Fruit fly (Drosophila melanogaster) whole organism, prepupa: ENCODE data around the gene dgt2.

ENCODE experiments used
- Blimp-1 ChIP-seq: fragments of 200-800 bp; sonication (Bioruptor generic); optimal IDR thresholded peaks from 3 replicates; lab custom pipeline; 2017; ENCODE audit warnings: missing biosample characterization, missing genetic modification characterization, mild to moderate bottlenecking, moderate library complexity, missing genetic modification reagents
- CG10631 ChIP-seq: fragments of 200-800 bp; sonication (Bioruptor generic); optimal IDR thresholded peaks from 2 replicates; lab custom pipeline; 2016; ENCODE audit warnings: missing biosample characterization, missing genetic modification characterization
- CG10669 ChIP-seq: fragments of 200-800 bp; sonication (Bioruptor generic); optimal IDR thresholded peaks from 3 replicates; lab custom pipeline; 2018; ENCODE audit warnings: missing biosample characterization, mild to moderate bottlenecking, missing genetic modification characterization, moderate library complexity
- CG11762 ChIP-seq: fragments of 200-800 bp; sonication (Bioruptor generic); optimal IDR thresholded peaks from 3 replicates; lab custom pipeline; 2016; ENCODE audit warnings: missing biosample characterization, missing genetic modification characterization; ENCODE audit not compliant: insufficient read depth
- CG11902 ChIP-seq: fragments of 200-800 bp; sonication (Bioruptor generic); optimal IDR thresholded peaks from 3 replicates; lab custom pipeline; 2016; ENCODE audit warnings: missing biosample characterization, missing genetic modification characterization
- CG15336 ChIP-seq: fragments of 200-800 bp; sonication (Bioruptor generic); IDR thresholded peaks from 2 replicates; pipeline ENCODE4 v1.3.6; 2022; ENCODE audit warnings: missing biosample characterization, missing genetic modification characterization
- CG1621 ChIP-seq: fragments of 200-800 bp; sonication (Bioruptor generic); optimal IDR thresholded peaks from 3 replicates; lab custom pipeline; 2018; ENCODE audit warnings: missing biosample characterization, mild to moderate bottlenecking, missing genetic modification characterization
- CG3032 ChIP-seq: fragments of 200-800 bp; optimal IDR thresholded peaks from 2 replicates; lab custom pipeline; 2019; ENCODE audit warnings: missing biosample characterization, mild to moderate bottlenecking, missing genetic modification characterization, moderate library complexity
- CG31627 ChIP-seq: fragments of 200-800 bp; sonication (Bioruptor generic); optimal IDR thresholded peaks from 3 replicates; lab custom pipeline; 2016; ENCODE audit warnings: missing biosample characterization, missing genetic modification characterization
- CG3919 ChIP-seq: fragments of 200-800 bp; sonication (Bioruptor generic); optimal IDR thresholded peaks from 3 replicates; lab custom pipeline; 2016; ENCODE audit warnings: missing biosample characterization, missing genetic modification characterization
- CG6163 ChIP-seq: fragments of 200-800 bp; sonication (Bioruptor generic); IDR thresholded peaks from 3 replicates; pipeline ENCODE4 v1.3.6; 2022; ENCODE audit warnings: missing biosample characterization, missing genetic modification characterization
- CG6276 ChIP-seq: fragments of 200-800 bp; sonication (Bioruptor generic); optimal IDR thresholded peaks from 2 replicates; lab custom pipeline; 2017; ENCODE audit warnings: missing biosample characterization, mild to moderate bottlenecking, missing genetic modification characterization
- CG6792 ChIP-seq: fragments of 200-800 bp; sonication (Bioruptor generic); optimal IDR thresholded peaks from 3 replicates; lab custom pipeline; 2016; ENCODE audit warnings: missing biosample characterization, missing genetic modification characterization
- CG6808 ChIP-seq: fragments of 200-800 bp; sonication (Bioruptor generic); optimal IDR thresholded peaks from 3 replicates; lab custom pipeline; 2017; ENCODE audit warnings: missing biosample characterization, missing genetic modification characterization, mild to moderate bottlenecking, moderate library complexity, missing genetic modification reagents
- CG6854 ChIP-seq: fragments of 200-800 bp; sonication (Bioruptor generic); optimal IDR thresholded peaks from 2 replicates; lab custom pipeline; 2017; ENCODE audit warnings: missing biosample characterization, mild to moderate bottlenecking, missing genetic modification characterization
- CG7368 ChIP-seq: fragments of 200-800 bp; sonication (Bioruptor generic); optimal IDR thresholded peaks from 3 replicates; lab custom pipeline; 2016; ENCODE audit warnings: missing biosample characterization, missing genetic modification characterization
- CG8119 ChIP-seq: fragments of 200-800 bp; sonication (Bioruptor generic); IDR thresholded peaks from 3 replicates; pipeline ENCODE4 v1.3.6; 2022; ENCODE audit warnings: missing biosample characterization, missing genetic modification characterization
- CG8319 ChIP-seq: fragments of 200-800 bp; sonication (Bioruptor generic); optimal IDR thresholded peaks from 3 replicates; lab custom pipeline; 2016; ENCODE audit warnings: missing biosample characterization, missing genetic modification characterization
- CG8632 ChIP-seq: fragments of 200-800 bp; sonication (Bioruptor generic); optimal IDR thresholded peaks from 3 replicates; lab custom pipeline; 2016; ENCODE audit warnings: missing biosample characterization, missing genetic modification characterization
- CG9139 ChIP-seq: fragments of 200-800 bp; sonication (Bioruptor generic); optimal IDR thresholded peaks from 3 replicates; lab custom pipeline; 2017; ENCODE audit warnings: missing biosample characterization, mild to moderate bottlenecking, missing genetic modification characterization
- Eip75B ChIP-seq: fragments of 200-800 bp; sonication (Bioruptor generic); optimal IDR thresholded peaks from 3 replicates; lab custom pipeline; 2016; ENCODE audit warnings: missing biosample characterization, missing genetic modification characterization
- Eip78C ChIP-seq: fragments of 200-800 bp; sonication (Bioruptor generic); peaks from one replicate; lab custom pipeline; 2016; ENCODE audit warnings: missing biosample characterization, missing genetic modification characterization
- Ets21C ChIP-seq: fragments of 200-800 bp; sonication (Bioruptor generic); optimal IDR thresholded peaks from 3 replicates; lab custom pipeline; 2016; ENCODE audit warnings: missing biosample characterization, missing genetic modification characterization
- Ets96B ChIP-seq: fragments of 200-800 bp; optimal IDR thresholded peaks from 2 replicates; lab custom pipeline; 2019; ENCODE audit warnings: missing biosample characterization, mild to moderate bottlenecking, missing genetic modification characterization, moderate library complexity
- Hr38 ChIP-seq: sonication (Bioruptor generic); optimal IDR thresholded peaks from 2 replicates; lab custom pipeline; 2016; ENCODE audit warnings: missing biosample characterization, missing genetic modification characterization
- Hr4 ChIP-seq: fragments of 200-800 bp; sonication (Bioruptor generic); optimal IDR thresholded peaks from 3 replicates; lab custom pipeline; 2016; ENCODE audit warnings: missing biosample characterization, missing genetic modification characterization
- Lpt ChIP-seq: fragments of 200-800 bp; sonication (Bioruptor generic); optimal IDR thresholded peaks from 3 replicates; lab custom pipeline; 2016; ENCODE audit warnings: missing biosample characterization, missing genetic modification characterization
- Met ChIP-seq: fragments of 200-800 bp; sonication (Bioruptor generic); optimal IDR thresholded peaks from 3 replicates; lab custom pipeline; 2016; ENCODE audit warnings: missing biosample characterization, missing genetic modification characterization
- Sox102F ChIP-seq: fragments of 200-800 bp; sonication (Bioruptor generic); optimal IDR thresholded peaks from 2 replicates; lab custom pipeline; 2016; ENCODE audit warnings: missing biosample characterization, mild to moderate bottlenecking, missing genetic modification characterization
- Sox14 ChIP-seq: fragments of 200-800 bp; sonication (Bioruptor generic); optimal IDR thresholded peaks from 3 replicates; lab custom pipeline; 2016; ENCODE audit warnings: missing biosample characterization, missing genetic modification characterization
- dac ChIP-seq: fragments of 200-800 bp; sonication (Bioruptor generic); optimal IDR thresholded peaks from 2 replicates; lab custom pipeline; 2017; ENCODE audit warnings: missing biosample characterization, mild to moderate bottlenecking, missing genetic modification characterization
- dsx ChIP-seq: fragments of 200-800 bp; optimal IDR thresholded peaks from 3 replicates; lab custom pipeline; 2019; ENCODE audit warnings: missing biosample characterization, mild to moderate bottlenecking, missing genetic modification characterization, moderate library complexity; ENCODE audit not compliant: poor library complexity, severe bottlenecking
- eg ChIP-seq: fragments of 200-800 bp; sonication (Bioruptor generic); IDR thresholded peaks from 3 replicates; pipeline ENCODE4 v1.3.6; 2022; ENCODE audit warnings: missing biosample characterization, missing genetic modification characterization
- fd59A ChIP-seq: fragments of 200-800 bp; sonication (Bioruptor generic); optimal IDR thresholded peaks from 2 replicates; lab custom pipeline; 2017; ENCODE audit warnings: missing biosample characterization, mild to moderate bottlenecking, missing genetic modification characterization, missing genetic modification reagents
- lz ChIP-seq: fragments of 200-800 bp; sonication (Bioruptor generic); optimal IDR thresholded peaks from 3 replicates; lab custom pipeline; 2016; ENCODE audit warnings: missing biosample characterization, missing genetic modification characterization
- pdm3 ChIP-seq: fragments of 200-800 bp; sonication (Bioruptor generic); optimal IDR thresholded peaks from 3 replicates; lab custom pipeline; 2016; ENCODE audit warnings: missing biosample characterization, missing genetic modification characterization
- salr ChIP-seq, 2 experiments: fragments of 200-800 bp; sonication (Bioruptor generic); optimal IDR thresholded peaks; 3 replicates each; lab custom pipeline; 2016 to 2018; ENCODE audit warnings: missing biosample characterization in 2 of 2, missing genetic modification characterization in 2 of 2, mild to moderate bottlenecking in 1 of 2
- spab ChIP-seq: fragments of 200-800 bp; sonication (Bioruptor generic); optimal IDR thresholded peaks from 2 replicates; lab custom pipeline; 2017; ENCODE audit warnings: missing biosample characterization, mild to moderate bottlenecking, missing genetic modification characterization, missing genetic modification reagents
- ss ChIP-seq, 2 experiments: fragments of 200-800 bp; sonication (Bioruptor generic); optimal IDR thresholded peaks; 2 replicates in 1 of 2; 3 replicates in 1 of 2; lab custom pipeline; 2017 to 2018; ENCODE audit warnings: mild to moderate bottlenecking in 2 of 2, missing biosample characterization in 2 of 2, missing genetic modification characterization in 2 of 2, moderate library complexity in 1 of 2
- svp ChIP-seq: fragments of 200-800 bp; sonication (Bioruptor generic); peaks from one replicate; lab custom pipeline; 2016; ENCODE audit warnings: missing biosample characterization, missing genetic modification characterization
- vri ChIP-seq: fragments of 200-800 bp; sonication (Bioruptor generic); optimal IDR thresholded peaks from 3 replicates; lab custom pipeline; 2016; ENCODE audit warnings: missing biosample characterization, mild to moderate bottlenecking, missing genetic modification characterization

The dgt2 gene

DNA sequence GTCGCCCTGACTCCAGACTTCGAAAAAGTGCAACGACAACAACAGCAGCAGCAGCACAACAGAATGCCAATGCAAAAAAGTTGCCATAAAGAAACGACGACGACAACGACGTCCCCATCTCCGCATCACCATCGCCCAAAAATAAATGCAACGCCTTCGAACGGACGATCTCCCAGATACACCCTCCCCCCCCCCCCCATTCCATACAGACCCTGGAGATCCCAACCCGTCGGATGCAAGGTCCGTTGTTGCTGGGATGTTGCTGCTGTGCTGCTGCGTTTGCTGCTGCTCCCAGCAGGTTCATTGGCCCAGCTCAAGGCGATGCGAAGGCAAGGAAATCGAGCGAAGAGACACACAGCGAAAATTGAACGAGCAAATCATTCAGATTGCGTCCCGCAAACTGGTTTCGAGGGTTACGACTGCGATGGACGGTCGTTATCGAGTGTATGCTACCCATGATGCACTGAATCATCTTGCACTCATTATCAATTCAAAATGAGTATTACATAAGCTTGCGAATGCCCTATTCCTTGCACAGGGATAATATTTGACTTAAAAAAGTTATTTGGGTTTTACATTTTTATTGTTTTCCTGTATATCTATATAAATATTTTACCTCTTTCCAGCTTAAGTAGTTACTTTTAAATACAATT is 24.1 kb downstream of the dgt2 start:
- peak; percentile 45 for TF ChIP-seq Sox14 (GFP tag; lab: Kevin White, UChicago)
- TF ChIP-seq CG6163 (GFP tag; lab: Robert Waterston, UW) = peak; percentile 65; the same call in 2 of the 3 replicates
- TF ChIP-seq CG6808 = peak; percentile 81
- peak; percentile 62 for TF ChIP-seq spab (GFP tag; lab: Kevin White, UChicago)
- peak; percentile 95 for TF ChIP-seq vri (GFP tag; lab: Kevin White, UChicago)
- peak; percentile 25 for TF ChIP-seq CG6792
- no peak for TF ChIP-seq Sox102F (GFP tag; lab: Kevin White, UChicago)
- TF ChIP-seq lz (GFP tag; lab: Kevin White, UChicago) = no peak
- TF ChIP-seq CG10631 (GFP tag; lab: Kevin White, UChicago) = peak; percentile 41
- no peak for TF ChIP-seq dac
- peak; percentile 39 for TF ChIP-seq CG6276 (GFP tag; lab: Kevin White, UChicago)
- peak; percentile 46 for TF ChIP-seq CG10669 (GFP tag; lab: Kevin White, UChicago)
- TF ChIP-seq Eip78C (GFP tag; lab: Kevin White, UChicago) = peak; percentile 21
- no peak for TF ChIP-seq Ets21C
- TF ChIP-seq Lpt = peak; percentile 78
- TF ChIP-seq CG9139 = peak; percentile 80
- TF ChIP-seq Hr4 (GFP tag; lab: Kevin White, UChicago) = no peak
- no peak for TF ChIP-seq fd59A (GFP tag; lab: Kevin White, UChicago)
- TF ChIP-seq dsx (GFP tag; lab: Kevin White, UChicago) = peak; percentile 98
- peak; percentile 72 for TF ChIP-seq CG1621 (tag; lab: Kevin White, UChicago)
- TF ChIP-seq Met = peak; percentile 69
- peak; percentile 67 for TF ChIP-seq Eip75B
- TF ChIP-seq svp = peak; percentile 98
- TF ChIP-seq salr (GFP tag; optimal IDR thresholded peaks at IDR 0.05; lab: Kevin White, UChicago) = peak in 1 of 2 experiments; percentile 17
- TF ChIP-seq ss (GFP tag; optimal IDR thresholded peaks at IDR 0.05; lab: Kevin White, UChicago) = peak; percentile 80 to 84
- no peak for TF ChIP-seq CG7368 (GFP tag; lab: Kevin White, UChicago)
- no peak for TF ChIP-seq CG11902 (GFP tag; lab: Kevin White, UChicago)
- 0 out of 3 replicates have a peak, but pooled peaks have one; percentile 15 for TF ChIP-seq eg
- peak; percentile 30; the same call in 1 of the 3 replicates for TF ChIP-seq CG8119
- TF ChIP-seq Ets96B (tag; lab: Kevin White, UChicago) = peak; percentile 37
- no peak for TF ChIP-seq pdm3
- no peak for TF ChIP-seq CG8632
- peak; percentile 59 for TF ChIP-seq Blimp-1 (GFP tag; lab: Kevin White, UChicago)
- TF ChIP-seq CG3919 = peak; percentile 71
- peak; percentile 81 for TF ChIP-seq CG6854
- TF ChIP-seq CG3032 = peak; percentile 18
- TF ChIP-seq CG15336 (GFP tag; lab: Robert Waterston, UW) = no peak
- no peak for TF ChIP-seq CG11762
- TF ChIP-seq, all 60 proteins: peak for 26

DNA sequence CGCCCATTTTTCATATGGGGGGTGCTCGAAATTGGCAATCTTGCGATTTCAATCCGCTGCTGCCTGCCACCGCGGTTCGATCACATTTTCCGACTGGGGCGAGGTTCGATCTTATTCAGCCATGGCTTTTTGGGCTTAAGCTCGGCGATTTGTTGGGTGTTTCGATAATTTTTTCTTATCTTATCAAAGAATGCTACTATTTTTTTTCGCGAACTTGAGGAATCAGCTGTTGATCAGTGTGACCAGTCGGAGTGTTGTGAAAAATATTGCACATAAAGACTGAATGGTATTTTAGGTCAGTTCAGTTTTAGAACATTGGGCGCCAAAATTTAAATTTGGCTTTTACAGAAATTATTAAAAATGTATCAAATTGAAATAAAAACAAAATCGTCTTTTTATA is 31.0 kb downstream of the dgt2 start, which contains the start of gene Wdr81:
Gene Wdr81, minus strand, starts transcription at position 226 of the 400 bp plus-strand sequence.
- TF ChIP-seq dac (no peak), lz (GFP tag; lab: Kevin White, UChicago) (no peak), Blimp-1 (GFP tag; lab: Kevin White, UChicago) (no peak), Hr38 (GFP tag; lab: Kevin White, UChicago) (no peak), CG6792 (no peak), CG7368 (GFP tag; lab: Kevin White, UChicago) (no peak), CG8319 (no peak), Lpt (no peak), CG9139 (no peak), CG31627 (GFP tag; lab: Kevin White, UChicago) (no peak), CG6808 (no peak), CG15336 (GFP tag; lab: Robert Waterston, UW) (no peak)
